Worm (Caenorhabditis elegans) whole organism, early embryonic: ENCODE results near the gene F54E7.6.
"Not testable (repeated sequence)": the region's sequence is repeated elsewhere in the genome, so short reads cannot be mapped to it uniquely, and the experiment has no call there.

Experiments
- aly-1 ChIP-seq: sonication (generic microtip); optimal IDR thresholded peaks from 2 replicates; lab custom pipeline; 2016; ENCODE audit warnings: missing genetic modification characterization, missing compliant biosample characterization
- ama-1 ChIP-seq: fragments of 150-350 bp; optimal IDR thresholded peaks from 2 replicates; lab custom pipeline; 2014
- ceh-13 ChIP-seq: fragments of 200-800 bp; sonication (Bioruptor generic); optimal IDR thresholded peaks from 2 replicates; lab custom pipeline; 2018; ENCODE audit warnings: mild to moderate bottlenecking, missing genetic modification characterization, missing compliant biosample characterization
- ceh-36 ChIP-seq: sonication (generic microtip); optimal IDR thresholded peaks from 2 replicates; lab custom pipeline; 2016; ENCODE audit warnings: missing genetic modification characterization, inconsistent platforms, missing compliant biosample characterization
- flt-1 ChIP-seq: fragments of 200-800 bp; sonication (Bioruptor generic); IDR thresholded peaks from 2 replicates; pipeline ENCODE4 v1.3.6; 2022; ENCODE audit warnings: missing genetic modification characterization, missing compliant biosample characterization
- hmbx-1 ChIP-seq: sonication (generic microtip); optimal IDR thresholded peaks from 2 replicates; lab custom pipeline; 2016; ENCODE audit warnings: mild to moderate bottlenecking, missing genetic modification characterization, missing compliant biosample characterization
- hmg-4 ChIP-seq: fragments of 200-800 bp; sonication (Bioruptor generic); optimal IDR thresholded peaks from 2 replicates; lab custom pipeline; 2018; ENCODE audit warnings: mild to moderate bottlenecking, missing genetic modification characterization, missing compliant biosample characterization
- pes-1 ChIP-seq: fragments of 200-800 bp; sonication (Bioruptor generic); IDR thresholded peaks from 2 replicates; pipeline ENCODE4 v1.3.6; 2022; ENCODE audit warnings: missing genetic modification reagents, missing genetic modification characterization, missing compliant biosample characterization
- scrt-1 ChIP-seq: fragments of 200-800 bp; sonication (Bioruptor generic); IDR thresholded peaks from 2 replicates; pipeline ENCODE4 v1.3.6; 2022; ENCODE audit warnings: missing genetic modification characterization, missing compliant biosample characterization
- sea-1 ChIP-seq: fragments of 200-800 bp; sonication (Bioruptor generic); conservative IDR thresholded peaks from 2 replicates; pipeline ENCODE4 v1.3.6; 2022; ENCODE audit warnings: missing genetic modification characterization, missing compliant biosample characterization
- tbx-37 ChIP-seq: fragments of 200-800 bp; sonication (Bioruptor generic); conservative IDR thresholded peaks from 2 replicates; pipeline ENCODE4 v1.3.6; 2022; ENCODE audit warnings: missing genetic modification reagents, missing genetic modification characterization, missing compliant biosample characterization
- tra-4 ChIP-seq: sonication (generic microtip); optimal IDR thresholded peaks from 2 replicates; lab custom pipeline; 2017; ENCODE audit warnings: missing genetic modification characterization, missing compliant biosample characterization

- TF ChIP-seq ama-1; ceh-13 (GFP tag; lab: Kevin White, UChicago); pes-1 (GFP tag; lab: Robert Waterston, UW); tbx-37; scrt-1 (GFP tag; lab: Robert Waterston, UW); ceh-36 (tag; lab: Kevin White, UChicago); tra-4 (tag; lab: Kevin White, UChicago); hmbx-1 (tag; lab: Kevin White, UChicago); aly-1; flt-1 (GFP tag; lab: Robert Waterston, UW): not testable (repeated sequence)
- peak; percentile 5 for TF ChIP-seq hmg-4 (GFP tag; lab: Kevin White, UChicago)
- TF ChIP-seq sea-1, result 0 out of 2 replicates have a peak, but pooled peaks have one; percentile 65
These were observed 23.5 kb downstream of the F54E7.6 start for ce11 chrIII:5637297-5637876.
